Fruit fly (Drosophila melanogaster) whole organism, prepupa: ENCODE measurements around the gene CG2129.

ENCODE experiments used
- CG10631 ChIP-seq: fragments of 200-800 bp; sonication (Bioruptor generic); optimal IDR thresholded peaks from 2 replicates; lab custom pipeline; 2016; ENCODE audit warnings: missing biosample characterization, missing genetic modification characterization
- CG11294 ChIP-seq: fragments of 200-800 bp; sonication (Bioruptor generic); IDR thresholded peaks from 2 replicates; pipeline ENCODE4 v1.3.6; 2022; ENCODE audit warnings: missing biosample characterization, missing genetic modification characterization
- CG11902 ChIP-seq: fragments of 200-800 bp; sonication (Bioruptor generic); optimal IDR thresholded peaks from 3 replicates; lab custom pipeline; 2016; ENCODE audit warnings: missing biosample characterization, missing genetic modification characterization
- CG15336 ChIP-seq: fragments of 200-800 bp; sonication (Bioruptor generic); IDR thresholded peaks from 2 replicates; pipeline ENCODE4 v1.3.6; 2022; ENCODE audit warnings: missing biosample characterization, missing genetic modification characterization
- CG1621 ChIP-seq: fragments of 200-800 bp; sonication (Bioruptor generic); optimal IDR thresholded peaks from 3 replicates; lab custom pipeline; 2018; ENCODE audit warnings: missing biosample characterization, mild to moderate bottlenecking, missing genetic modification characterization
- CG3032 ChIP-seq: fragments of 200-800 bp; optimal IDR thresholded peaks from 2 replicates; lab custom pipeline; 2019; ENCODE audit warnings: missing biosample characterization, mild to moderate bottlenecking, missing genetic modification characterization, moderate library complexity
- CG31627 ChIP-seq: fragments of 200-800 bp; sonication (Bioruptor generic); optimal IDR thresholded peaks from 3 replicates; lab custom pipeline; 2016; ENCODE audit warnings: missing biosample characterization, missing genetic modification characterization
- CG3919 ChIP-seq: fragments of 200-800 bp; sonication (Bioruptor generic); optimal IDR thresholded peaks from 3 replicates; lab custom pipeline; 2016; ENCODE audit warnings: missing biosample characterization, missing genetic modification characterization
- CG4318 ChIP-seq: fragments of 200-800 bp; sonication (Bioruptor generic); optimal IDR thresholded peaks from 3 replicates; lab custom pipeline; 2017; ENCODE audit warnings: missing biosample characterization, mild to moderate bottlenecking, missing genetic modification characterization
- CG6276 ChIP-seq: fragments of 200-800 bp; sonication (Bioruptor generic); optimal IDR thresholded peaks from 2 replicates; lab custom pipeline; 2017; ENCODE audit warnings: missing biosample characterization, mild to moderate bottlenecking, missing genetic modification characterization
- CG6792 ChIP-seq: fragments of 200-800 bp; sonication (Bioruptor generic); optimal IDR thresholded peaks from 3 replicates; lab custom pipeline; 2016; ENCODE audit warnings: missing biosample characterization, missing genetic modification characterization
- CG6808 ChIP-seq: fragments of 200-800 bp; sonication (Bioruptor generic); optimal IDR thresholded peaks from 3 replicates; lab custom pipeline; 2017; ENCODE audit warnings: missing biosample characterization, missing genetic modification characterization, mild to moderate bottlenecking, moderate library complexity, missing genetic modification reagents
- CG6854 ChIP-seq: fragments of 200-800 bp; sonication (Bioruptor generic); optimal IDR thresholded peaks from 2 replicates; lab custom pipeline; 2017; ENCODE audit warnings: missing biosample characterization, mild to moderate bottlenecking, missing genetic modification characterization
- CG7368 ChIP-seq: fragments of 200-800 bp; sonication (Bioruptor generic); optimal IDR thresholded peaks from 3 replicates; lab custom pipeline; 2016; ENCODE audit warnings: missing biosample characterization, missing genetic modification characterization
- CG8119 ChIP-seq: fragments of 200-800 bp; sonication (Bioruptor generic); IDR thresholded peaks from 3 replicates; pipeline ENCODE4 v1.3.6; 2022; ENCODE audit warnings: missing biosample characterization, missing genetic modification characterization
- CG9139 ChIP-seq: fragments of 200-800 bp; sonication (Bioruptor generic); optimal IDR thresholded peaks from 3 replicates; lab custom pipeline; 2017; ENCODE audit warnings: missing biosample characterization, mild to moderate bottlenecking, missing genetic modification characterization
- Eip75B ChIP-seq: fragments of 200-800 bp; sonication (Bioruptor generic); optimal IDR thresholded peaks from 3 replicates; lab custom pipeline; 2016; ENCODE audit warnings: missing biosample characterization, missing genetic modification characterization
- Eip78C ChIP-seq: fragments of 200-800 bp; sonication (Bioruptor generic); peaks from one replicate; lab custom pipeline; 2016; ENCODE audit warnings: missing biosample characterization, missing genetic modification characterization
- Hr38 ChIP-seq: sonication (Bioruptor generic); optimal IDR thresholded peaks from 2 replicates; lab custom pipeline; 2016; ENCODE audit warnings: missing biosample characterization, missing genetic modification characterization
- Hr39 ChIP-seq: fragments of 200-800 bp; sonication (Bioruptor generic); optimal IDR thresholded peaks from 2 replicates; lab custom pipeline; 2016; ENCODE audit warnings: missing biosample characterization, missing genetic modification characterization
- OdsH ChIP-seq: fragments of 200-800 bp; sonication (Bioruptor generic); optimal IDR thresholded peaks from 3 replicates; lab custom pipeline; 2016; ENCODE audit warnings: missing biosample characterization, missing genetic modification characterization
- Smox ChIP-seq: fragments of 200-800 bp; sonication (Bioruptor generic); optimal IDR thresholded peaks from 3 replicates; lab custom pipeline; 2016; ENCODE audit warnings: missing biosample characterization, missing genetic modification characterization
- Sox102F ChIP-seq: fragments of 200-800 bp; sonication (Bioruptor generic); optimal IDR thresholded peaks from 2 replicates; lab custom pipeline; 2016; ENCODE audit warnings: missing biosample characterization, mild to moderate bottlenecking, missing genetic modification characterization
- Sox14 ChIP-seq: fragments of 200-800 bp; sonication (Bioruptor generic); optimal IDR thresholded peaks from 3 replicates; lab custom pipeline; 2016; ENCODE audit warnings: missing biosample characterization, missing genetic modification characterization
- achi ChIP-seq: fragments of 200-800 bp; sonication (Bioruptor generic); optimal IDR thresholded peaks from 3 replicates; lab custom pipeline; 2016; ENCODE audit warnings: missing biosample characterization, missing genetic modification characterization
- acj6 ChIP-seq: fragments of 200-800 bp; sonication (Bioruptor generic); optimal IDR thresholded peaks from 3 replicates; lab custom pipeline; 2016; ENCODE audit warnings: missing biosample characterization, missing genetic modification characterization
- dac ChIP-seq: fragments of 200-800 bp; sonication (Bioruptor generic); optimal IDR thresholded peaks from 2 replicates; lab custom pipeline; 2017; ENCODE audit warnings: missing biosample characterization, mild to moderate bottlenecking, missing genetic modification characterization
- dsx ChIP-seq: fragments of 200-800 bp; optimal IDR thresholded peaks from 3 replicates; lab custom pipeline; 2019; ENCODE audit warnings: missing biosample characterization, mild to moderate bottlenecking, missing genetic modification characterization, moderate library complexity; ENCODE audit not compliant: poor library complexity, severe bottlenecking
- fd85E ChIP-seq: fragments of 200-800 bp; sonication (Bioruptor generic); optimal IDR thresholded peaks from 3 replicates; lab custom pipeline; 2016; ENCODE audit warnings: missing biosample characterization, missing genetic modification characterization
- lz ChIP-seq: fragments of 200-800 bp; sonication (Bioruptor generic); optimal IDR thresholded peaks from 3 replicates; lab custom pipeline; 2016; ENCODE audit warnings: missing biosample characterization, missing genetic modification characterization
- net ChIP-seq: fragments of 200-800 bp; sonication (Bioruptor generic); optimal IDR thresholded peaks from 3 replicates; lab custom pipeline; 2016; ENCODE audit warnings: missing biosample characterization, missing genetic modification characterization
- salr ChIP-seq, 2 experiments: fragments of 200-800 bp; sonication (Bioruptor generic); optimal IDR thresholded peaks; 3 replicates each; lab custom pipeline; 2016 to 2018; ENCODE audit warnings: missing biosample characterization in 2 of 2, missing genetic modification characterization in 2 of 2, mild to moderate bottlenecking in 1 of 2
- topi ChIP-seq: fragments of 200-800 bp; sonication (Bioruptor generic); optimal IDR thresholded peaks from 3 replicates; lab custom pipeline; 2016; ENCODE audit warnings: missing biosample characterization, missing genetic modification characterization
- vri ChIP-seq: fragments of 200-800 bp; sonication (Bioruptor generic); optimal IDR thresholded peaks from 3 replicates; lab custom pipeline; 2016; ENCODE audit warnings: missing biosample characterization, mild to moderate bottlenecking, missing genetic modification characterization

Gene CG2129

DNA sequence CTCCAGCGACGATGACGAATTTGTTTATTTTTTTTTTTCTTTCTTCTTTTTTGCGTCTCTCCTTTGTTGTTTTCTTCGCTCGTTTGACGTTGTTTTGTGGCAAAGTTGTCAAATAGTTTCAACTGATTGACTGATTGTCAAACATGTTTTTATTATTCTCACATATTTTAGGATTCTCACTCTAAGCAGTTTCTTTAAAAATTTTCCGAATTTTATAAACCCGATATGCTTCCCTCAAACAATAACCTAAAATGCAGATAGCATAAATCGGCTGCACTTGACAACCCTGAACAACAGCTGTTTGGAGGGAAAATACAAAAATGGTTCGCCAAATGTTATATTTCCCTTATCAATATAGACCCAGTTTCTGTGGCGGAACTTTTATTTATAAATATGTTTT is 2.1 kb upstream of the CG2129 start, which contains the start of gene CG17982 (continued):
- TF ChIP-seq net (GFP tag; lab: Kevin White, UChicago) (peak; percentile 93), CG6276 (GFP tag; lab: Kevin White, UChicago) (peak; percentile 92), CG7368 (GFP tag; lab: Kevin White, UChicago) (peak; percentile 92), Sox14 (peak; percentile 96), CG8119 (peak; percentile 85), CG9139 (GFP tag; lab: Kevin White, UChicago) (no peak), CG11294 (peak; percentile 69), achi (GFP tag; lab: Kevin White, UChicago) (peak; percentile 98), Eip75B (GFP tag; lab: Kevin White, UChicago) (peak; percentile 94), Sox102F (peak; percentile 95), Hr38 (GFP tag; lab: Kevin White, UChicago) (peak; percentile 24), CG31627 (GFP tag; lab: Kevin White, UChicago) (peak; percentile 94), CG3919 (GFP tag; lab: Kevin White, UChicago) (peak; percentile 94), CG15336 (GFP tag; lab: Robert Waterston, UW) (peak; percentile 97), CG3032 (tag; lab: Kevin White, UChicago) (peak; percentile 87), CG1621 (tag; lab: Kevin White, UChicago) (peak; percentile 82), Smox (GFP tag; lab: Kevin White, UChicago) (no peak), lz (GFP tag; lab: Kevin White, UChicago) (peak; percentile 94), fd85E (peak; percentile 68), CG6808 (GFP tag; lab: Kevin White, UChicago) (peak; percentile 85), OdsH (GFP tag; lab: Kevin White, UChicago) (peak; percentile 90), dac (GFP tag; lab: Kevin White, UChicago) (peak; percentile 80)

DNA sequence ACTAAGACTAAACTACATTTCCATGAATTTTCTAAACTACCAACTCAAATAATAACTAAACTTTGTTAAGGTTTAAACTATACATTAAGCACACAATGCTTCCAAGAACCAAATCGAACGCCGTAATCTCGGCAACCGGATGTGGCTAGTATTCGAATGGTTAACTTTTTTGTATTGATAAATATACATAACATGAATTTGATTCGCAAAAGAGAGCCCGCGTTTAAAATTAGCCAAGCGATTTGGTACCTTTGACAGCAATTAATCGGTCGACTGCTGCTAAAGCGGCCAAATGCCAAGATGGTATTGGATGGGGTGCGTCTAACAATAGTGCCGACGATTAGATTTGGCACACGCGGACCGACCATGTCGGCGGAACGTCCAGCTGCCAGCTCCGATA is 2.0 kb downstream of the CG2129 start, which contains the start of gene CG15336:
Gene CG15336 (plus strand): TSS at position 301 of the 400 bp plus-strand sequence.
- TF ChIP-seq CG6276 (GFP tag; lab: Kevin White, UChicago) (no peak), topi (GFP tag; lab: Kevin White, UChicago) (no peak), CG6854 (GFP tag; lab: Kevin White, UChicago) (no peak), salr (GFP tag; optimal IDR thresholded peaks at IDR 0.05; lab: Kevin White, UChicago) (no peak), net (GFP tag; lab: Kevin White, UChicago) (no peak), CG11294 (no peak), Eip78C (GFP tag; lab: Kevin White, UChicago) (no peak), OdsH (GFP tag; lab: Kevin White, UChicago) (no peak), CG10631 (GFP tag; lab: Kevin White, UChicago) (no peak), vri (GFP tag; lab: Kevin White, UChicago) (no peak), CG11902 (GFP tag; lab: Kevin White, UChicago) (no peak), CG31627 (GFP tag; lab: Kevin White, UChicago) (no peak), CG6808 (GFP tag; lab: Kevin White, UChicago) (no peak), acj6 (no peak), Sox102F (no peak), Hr39 (GFP tag; lab: Kevin White, UChicago) (no peak)

DNA sequence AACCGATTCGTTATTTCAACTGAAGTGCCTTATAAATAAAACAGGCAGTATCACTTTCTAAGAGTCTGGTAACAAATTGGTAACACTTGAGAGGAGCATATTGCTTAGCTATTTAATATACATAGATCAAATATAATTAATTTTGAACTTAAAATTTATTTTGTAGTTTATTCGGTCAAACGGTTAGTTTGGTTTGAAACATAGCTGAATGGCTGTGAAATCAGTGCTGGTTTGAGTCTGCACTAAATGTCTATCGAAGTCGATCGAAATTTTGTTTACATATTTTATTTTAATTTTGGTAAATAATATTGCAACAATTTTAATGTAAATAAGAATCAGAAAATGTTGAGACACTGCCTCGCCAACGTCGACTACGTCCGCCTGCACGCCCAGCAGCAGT is 2.9 kb downstream of the CG2129 start, which contains the start of gene CG10959:
Gene CG10959 (plus strand): TSS at position 228 of the 400 bp plus-strand sequence.
- TF ChIP-seq Eip78C (GFP tag; lab: Kevin White, UChicago) = peak; percentile 32
- no peak for TF ChIP-seq CG3032 (tag; lab: Kevin White, UChicago)
- no peak for TF ChIP-seq CG4318 (GFP tag; lab: Kevin White, UChicago)

DNA sequence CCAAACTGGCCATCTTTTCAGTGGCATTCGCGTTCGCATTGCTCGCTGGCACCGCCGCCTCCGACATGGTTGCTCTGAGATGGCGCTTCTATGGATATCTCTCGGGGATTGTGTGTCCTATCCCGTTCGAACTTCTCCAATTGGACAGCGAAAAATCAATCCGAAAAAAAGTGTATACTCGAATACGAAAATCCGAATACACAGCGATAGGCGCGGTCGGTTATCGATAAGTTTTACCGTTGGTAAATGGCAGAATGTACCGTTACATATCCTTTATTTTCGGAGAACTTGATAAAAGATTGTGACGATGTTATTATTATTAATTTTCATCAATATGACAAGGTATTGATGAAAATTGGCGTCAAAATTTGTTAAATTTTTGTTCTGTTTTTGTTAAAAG is 6.4 kb downstream of the CG2129 start, which contains the start of gene Gbeta5:
Gene Gbeta5 (minus strand): TSS at position 199 of the 400 bp plus-strand sequence.
- no peak for TF ChIP-seq lz (GFP tag; lab: Kevin White, UChicago)
- no peak for TF ChIP-seq CG6792 (GFP tag; lab: Kevin White, UChicago)
- TF ChIP-seq OdsH (GFP tag; lab: Kevin White, UChicago) = no peak
- no peak for TF ChIP-seq dsx (GFP tag; lab: Kevin White, UChicago)
